Worm (Caenorhabditis elegans) whole organism, L2 larva: Measurements from ENCODE around the gene F34H10.5.

ENCODE experiments used
- C34F6.9 ChIP-seq: fragments of 150-350 bp; optimal IDR thresholded peaks from 2 replicates; lab custom pipeline; 2014; ENCODE audit warnings: missing biosample characterization, missing genetic modification characterization
- F13H6.1 ChIP-seq: sonication (generic microtip); optimal IDR thresholded peaks from 2 replicates; lab custom pipeline; 2016; ENCODE audit warnings: missing genetic modification characterization, missing compliant biosample characterization
- R02D3.7 ChIP-seq: fragments of 150-350 bp; optimal IDR thresholded peaks from 2 replicates; lab custom pipeline; 2014; ENCODE audit warnings: missing biosample characterization, missing genetic modification characterization
- Y55F3AM.14 ChIP-seq: fragments of 200-800 bp; sonication (Bioruptor generic); optimal IDR thresholded peaks from 2 replicates; lab custom pipeline; 2018; ENCODE audit warnings: mild to moderate bottlenecking, missing genetic modification characterization, missing compliant biosample characterization
- aly-2 ChIP-seq: fragments of 150-350 bp; optimal IDR thresholded peaks from 2 replicates; lab custom pipeline; 2014; ENCODE audit warnings: missing biosample characterization, missing genetic modification characterization
- ceh-82 ChIP-seq: fragments of 150-350 bp; optimal IDR thresholded peaks from 2 replicates; lab custom pipeline; 2014; ENCODE audit warnings: missing biosample characterization, missing genetic modification characterization
- crh-2 ChIP-seq: sonication (generic microtip); optimal IDR thresholded peaks from 2 replicates; lab custom pipeline; 2017; ENCODE audit warnings: missing biosample characterization, missing genetic modification characterization
- dmd-4 ChIP-seq: sonication (generic microtip); optimal IDR thresholded peaks from 2 replicates; lab custom pipeline; 2017; ENCODE audit warnings: missing biosample characterization, missing genetic modification characterization
- egl-27 ChIP-seq: sonication (generic microtip); optimal IDR thresholded peaks from 3 replicates; lab custom pipeline; 2017; ENCODE audit warnings: missing biosample characterization, missing genetic modification reagents, missing genetic modification characterization
- elt-1 ChIP-seq: fragments of 150-350 bp; optimal IDR thresholded peaks from 2 replicates; lab custom pipeline; 2014; ENCODE audit warnings: missing biosample characterization, missing genetic modification characterization
- fos-1 ChIP-seq: fragments of 150-350 bp; optimal IDR thresholded peaks from 2 replicates; lab custom pipeline; 2014; ENCODE audit warnings: missing biosample characterization, missing genetic modification characterization
- gmeb-1 ChIP-seq: fragments of 150-350 bp; optimal IDR thresholded peaks from 2 replicates; lab custom pipeline; 2014; ENCODE audit warnings: missing biosample characterization, missing genetic modification characterization
- lin-13 ChIP-seq: fragments of 150-350 bp; optimal IDR thresholded peaks from 2 replicates; lab custom pipeline; 2014; ENCODE audit warnings: missing biosample characterization, missing genetic modification reagents, missing genetic modification characterization
- lin-39 ChIP-seq: fragments of 150-350 bp; optimal IDR thresholded peaks from 2 replicates; lab custom pipeline; 2014; ENCODE audit warnings: missing biosample characterization, missing genetic modification reagents, missing genetic modification characterization
- mab-5 ChIP-seq: fragments of 150-350 bp; optimal IDR thresholded peaks from 2 replicates; lab custom pipeline; 2014; ENCODE audit warnings: missing biosample characterization, missing genetic modification characterization
- mbf-1 ChIP-seq: sonication (generic microtip); optimal IDR thresholded peaks from 2 replicates; lab custom pipeline; 2017; ENCODE audit warnings: missing biosample characterization, missing genetic modification characterization
- mdl-1 ChIP-seq, 2 experiments: fragments of 150-350 bp in 1 of 2; sonication (generic microtip) in 1 of 2; optimal IDR thresholded peaks; 2 replicates each; lab custom pipeline; 2017; ENCODE audit warnings: missing biosample characterization in 2 of 2, missing genetic modification characterization in 2 of 2
- nhr-10 ChIP-seq: sonication (generic microtip); optimal IDR thresholded peaks from 2 replicates; lab custom pipeline; 2017; ENCODE audit warnings: missing biosample characterization, missing genetic modification characterization
- nhr-129 ChIP-seq: fragments of 150-350 bp; optimal IDR thresholded peaks from 2 replicates; lab custom pipeline; 2014; ENCODE audit warnings: missing biosample characterization, missing genetic modification characterization
- nhr-21 ChIP-seq: fragments of 150-350 bp; optimal IDR thresholded peaks from 2 replicates; lab custom pipeline; 2014; ENCODE audit warnings: missing biosample characterization, missing genetic modification characterization
- nhr-23 ChIP-seq: fragments of 150-350 bp; optimal IDR thresholded peaks from 2 replicates; lab custom pipeline; 2014; ENCODE audit warnings: missing biosample characterization, missing genetic modification reagents, missing genetic modification characterization
- nhr-237 ChIP-seq: fragments of 150-350 bp; optimal IDR thresholded peaks from 2 replicates; lab custom pipeline; 2014; ENCODE audit warnings: missing biosample characterization, missing genetic modification characterization
- nhr-25 ChIP-seq: fragments of 150-350 bp; sonication (generic microtip); optimal IDR thresholded peaks from 3 replicates; lab custom pipeline; 2014; ENCODE audit warnings: missing biosample characterization, missing genetic modification characterization
- nhr-6 ChIP-seq: fragments of 150-350 bp; optimal IDR thresholded peaks from 2 replicates; lab custom pipeline; 2014; ENCODE audit warnings: missing biosample characterization, missing genetic modification characterization
- peb-1 ChIP-seq: fragments of 150-350 bp; optimal IDR thresholded peaks from 2 replicates; lab custom pipeline; 2014; ENCODE audit warnings: missing biosample characterization, missing genetic modification characterization
- skn-1 ChIP-seq: sonication (generic microtip); optimal IDR thresholded peaks from 2 replicates; lab custom pipeline; 2017; ENCODE audit warnings: missing biosample characterization, missing genetic modification characterization
- sma-3 ChIP-seq: sonication (generic microtip); optimal IDR thresholded peaks from 2 replicates; lab custom pipeline; 2016; ENCODE audit warnings: missing genetic modification reagents, missing genetic modification characterization, missing compliant biosample characterization
- sma-9 ChIP-seq, 2 experiments: fragments of 150-350 bp in 1 of 2; sonication (generic microtip) in 1 of 2; optimal IDR thresholded peaks; 2 replicates each; lab custom pipeline; 2014 to 2016; ENCODE audit warnings: missing genetic modification characterization in 2 of 2, mild to moderate bottlenecking in 1 of 2, missing biosample characterization in 1 of 2, missing compliant biosample characterization in 1 of 2, missing genetic modification reagents in 1 of 2, moderate library complexity in 1 of 2
- snpc-4 ChIP-seq: fragments of 150-350 bp; optimal IDR thresholded peaks from 2 replicates; lab custom pipeline; 2014; ENCODE audit warnings: missing biosample characterization, missing genetic modification characterization
- unc-55 ChIP-seq: fragments of 150-350 bp; sonication (generic microtip); optimal IDR thresholded peaks from 3 replicates; lab custom pipeline; 2014; ENCODE audit warnings: missing biosample characterization, missing genetic modification reagents, missing genetic modification characterization
- unc-62 ChIP-seq: fragments of 150-350 bp; optimal IDR thresholded peaks from 2 replicates; lab custom pipeline; 2014; ENCODE audit warnings: missing biosample characterization, missing genetic modification reagents, missing genetic modification characterization
- ztf-1 ChIP-seq: fragments of 200-800 bp; sonication (Bioruptor generic); conservative IDR thresholded peaks from 2 replicates; pipeline ENCODE4 v1.3.6; 2022; ENCODE audit warnings: missing genetic modification characterization, missing compliant biosample characterization
- ztf-11 ChIP-seq: sonication (generic microtip); optimal IDR thresholded peaks from 2 replicates; lab custom pipeline; 2017; ENCODE audit warnings: missing biosample characterization, missing genetic modification characterization

Gene F34H10.5

ce11 chrX:9676009-9676408 lies 40.5 kb downstream of the F34H10.5 start:
- TF ChIP-seq gmeb-1 (tag; lab: Kevin White, UChicago) (no peak), dmd-4 (tag; lab: Kevin White, UChicago) (no peak), ztf-11 (tag; lab: Kevin White, UChicago) (no peak)

ce11 chrX:9676788-9677454 lies 41.4 kb downstream of the F34H10.5 start:
- no peak for TF ChIP-seq skn-1 (tag; lab: Kevin White, UChicago)
- no peak for TF ChIP-seq mdl-1 (tag; optimal IDR thresholded peaks at IDR 0.05; lab: Kevin White, UChicago)
- no peak for TF ChIP-seq sma-3
- no peak for TF ChIP-seq ceh-82 (tag; lab: Kevin White, UChicago)
- no peak for TF ChIP-seq mbf-1 (tag; lab: Kevin White, UChicago)
- no peak for TF ChIP-seq peb-1 (tag; lab: Kevin White, UChicago)
- TF ChIP-seq ztf-1 (GFP tag; lab: Robert Waterston, UW) = no peak
- no peak for TF ChIP-seq dmd-4 (tag; lab: Kevin White, UChicago)
- TF ChIP-seq nhr-10 (tag; lab: Kevin White, UChicago) = no peak
- TF ChIP-seq R02D3.7 (tag; lab: Kevin White, UChicago) = no peak
- no peak for TF ChIP-seq elt-1
- TF ChIP-seq nhr-23 (tag; lab: Kevin White, UChicago) = no peak
- TF ChIP-seq nhr-6 (tag; lab: Kevin White, UChicago) = no peak
- TF ChIP-seq Y55F3AM.14 (GFP tag; lab: Kevin White, UChicago) = no peak
- no peak for TF ChIP-seq F13H6.1 (tag; lab: Kevin White, UChicago)
- no peak for TF ChIP-seq unc-62 (GFP tag; lab: Kevin White, UChicago)

- no peak for TF ChIP-seq snpc-4 (tag; lab: Kevin White, UChicago)
- no peak for TF ChIP-seq lin-39 (tag; lab: Kevin White, UChicago)
- TF ChIP-seq nhr-237 (tag; lab: Kevin White, UChicago) = no peak
- no peak for TF ChIP-seq egl-27 (tag; lab: Kevin White, UChicago)
- no peak for TF ChIP-seq nhr-10 (tag; lab: Kevin White, UChicago)
- TF ChIP-seq ztf-1 (GFP tag; lab: Robert Waterston, UW) = no peak
- TF ChIP-seq ceh-82 (tag; lab: Kevin White, UChicago) = no peak
- no peak for TF ChIP-seq C34F6.9
- TF ChIP-seq lin-13 (GFP tag; lab: Kevin White, UChicago) = no peak
- TF ChIP-seq unc-55 = no peak
- TF ChIP-seq dmd-4 (tag; lab: Kevin White, UChicago) = no peak
- no peak for TF ChIP-seq gmeb-1 (tag; lab: Kevin White, UChicago)
Measured at ce11 chrX:9677927-9678326, 42.5 kb downstream of the F34H10.5 start.

- TF ChIP-seq crh-2 (peak; percentile 50), F13H6.1 (tag; lab: Kevin White, UChicago) (peak; percentile 39), sma-9 (GFP tag; optimal IDR thresholded peaks at IDR 0.05; lab: Kevin White, UChicago) (peak; percentile 52), sma-9 (tag; optimal IDR thresholded peaks at IDR 0.05; lab: Kevin White, UChicago) (no peak), gmeb-1 (tag; lab: Kevin White, UChicago) (peak; percentile 39), nhr-129 (tag; lab: Kevin White, UChicago) (no peak), fos-1 (tag; lab: Kevin White, UChicago) (peak; percentile 40), nhr-21 (tag; lab: Kevin White, UChicago) (no peak), nhr-25 (no peak)
Measured at ce11 chrX:9679427-9679826, 44.0 kb downstream of the F34H10.5 start.

ce11 chrX:9680119-9680682 lies 44.7 kb downstream of the F34H10.5 start, which contains the start of gene ifp-1:
Gene ifp-1 (minus strand): TSS chrX:9680169.
- TF ChIP-seq aly-2 (tag; lab: Kevin White, UChicago) = no peak
- TF ChIP-seq mdl-1 (tag; optimal IDR thresholded peaks at IDR 0.05; lab: Kevin White, UChicago) = peak in 1 of 2 experiments; percentile 34
- peak; percentile 53 for TF ChIP-seq gmeb-1 (tag; lab: Kevin White, UChicago)
- TF ChIP-seq fos-1 (tag; lab: Kevin White, UChicago) = peak; percentile 88
- TF ChIP-seq sma-9 (GFP tag; optimal IDR thresholded peaks at IDR 0.05; lab: Kevin White, UChicago) = peak; percentile 37
- no peak for TF ChIP-seq sma-9 (tag; optimal IDR thresholded peaks at IDR 0.05; lab: Kevin White, UChicago)
- no peak for TF ChIP-seq mab-5 (tag; lab: Kevin White, UChicago)
- peak; percentile 49 for TF ChIP-seq crh-2
- TF ChIP-seq F13H6.1 (tag; lab: Kevin White, UChicago) = no peak
